Fruit fly (Drosophila melanogaster) whole organism, embryonic: ENCODE data around the gene CG31321.

ENCODE experiments used
- Antp ChIP-seq: fragments of 200-800 bp; sonication (Bioruptor generic); optimal IDR thresholded peaks from 3 replicates; lab custom pipeline; 2016; ENCODE audit warnings: missing biosample characterization, missing genetic modification characterization
- CG1024 ChIP-seq: fragments of 200-800 bp; sonication (Bioruptor generic); IDR thresholded peaks from 2 replicates; pipeline ENCODE4 v1.3.6; 2022; ENCODE audit warnings: missing biosample characterization, missing genetic modification characterization
- CG10267 ChIP-seq: fragments of 200-800 bp; sonication (Bioruptor generic); optimal IDR thresholded peaks from 2 replicates; lab custom pipeline; 2018; ENCODE audit warnings: missing biosample characterization, mild to moderate bottlenecking, missing genetic modification characterization, moderate library complexity
- CG13287 ChIP-seq: fragments of 200-800 bp; sonication (Bioruptor generic); IDR thresholded peaks from 2 replicates; pipeline ENCODE4 v1.3.6; 2022; ENCODE audit warnings: missing biosample characterization, missing genetic modification characterization; ENCODE audit not compliant: partially characterized antibody
- CG14710 ChIP-seq: fragments of 200-800 bp; sonication (Bioruptor generic); optimal IDR thresholded peaks from 3 replicates; lab custom pipeline; 2019; ENCODE audit warnings: missing biosample characterization, mild to moderate bottlenecking, missing genetic modification characterization, moderate library complexity
- CG1529 ChIP-seq: fragments of 200-800 bp; sonication (Bioruptor generic); optimal IDR thresholded peaks from 3 replicates; lab custom pipeline; 2018; ENCODE audit warnings: missing biosample characterization, missing genetic modification characterization
- CG15514 ChIP-seq: fragments of 200-800 bp; sonication (Bioruptor generic); optimal IDR thresholded peaks from 3 replicates; lab custom pipeline; 2017; ENCODE audit warnings: missing biosample characterization, missing genetic modification characterization, mild to moderate bottlenecking, moderate library complexity, missing genetic modification reagents
- CG15696 ChIP-seq: fragments of 200-800 bp; sonication (Bioruptor generic); optimal IDR thresholded peaks from 2 replicates; lab custom pipeline; 2019; ENCODE audit warnings: missing biosample characterization, mild to moderate bottlenecking, missing genetic modification characterization, moderate library complexity
- CG16813 ChIP-seq: fragments of 200-800 bp; sonication (Bioruptor generic); IDR thresholded peaks from 3 replicates; pipeline ENCODE4 v1.3.6; 2022; ENCODE audit warnings: missing biosample characterization, missing genetic modification characterization; ENCODE audit not compliant: partially characterized antibody
- CG17385 ChIP-seq: fragments of 200-800 bp; sonication (Bioruptor generic); optimal IDR thresholded peaks from 3 replicates; lab custom pipeline; 2018; ENCODE audit warnings: missing biosample characterization, mild to moderate bottlenecking, missing genetic modification characterization
- CG17912 ChIP-seq: fragments of 200-800 bp; sonication (Bioruptor generic); optimal IDR thresholded peaks from 2 replicates; lab custom pipeline; 2018; ENCODE audit warnings: missing biosample characterization, mild to moderate bottlenecking, missing genetic modification characterization
- CG2129 ChIP-seq: fragments of 200-800 bp; sonication (Bioruptor generic); IDR thresholded peaks from 2 replicates; pipeline ENCODE4 v1.3.6; 2022; ENCODE audit warnings: missing biosample characterization, missing genetic modification characterization; ENCODE audit not compliant: partially characterized antibody
- CG2678 ChIP-seq: fragments of 200-800 bp; sonication (Bioruptor generic); optimal IDR thresholded peaks from 3 replicates; lab custom pipeline; 2019; ENCODE audit warnings: missing biosample characterization, mild to moderate bottlenecking, missing genetic modification characterization, moderate library complexity
- CG31441 ChIP-seq: fragments of 200-800 bp; sonication (Bioruptor generic); IDR thresholded peaks from 2 replicates; pipeline ENCODE4 v1.3.6; 2022; ENCODE audit warnings: missing biosample characterization, missing genetic modification characterization
- CG4617 ChIP-seq: fragments of 200-800 bp; sonication (Bioruptor generic); optimal IDR thresholded peaks from 3 replicates; lab custom pipeline; 2016; ENCODE audit warnings: missing biosample characterization, missing genetic modification characterization, borderline replicate concordance
- CG6689 ChIP-seq: fragments of 200-800 bp; sonication (Bioruptor generic); IDR thresholded peaks from 2 replicates; pipeline ENCODE4 v1.3.6; 2022; ENCODE audit warnings: missing biosample characterization, missing genetic modification characterization
- CG6791 ChIP-seq: fragments of 200-800 bp; sonication (Bioruptor generic); IDR thresholded peaks from 3 replicates; pipeline ENCODE4 v1.3.6; 2022; ENCODE audit warnings: missing biosample characterization, missing genetic modification characterization; ENCODE audit not compliant: partially characterized antibody
- CG8290 ChIP-seq, 3 experiments: fragments of 200-800 bp; sonication (Bioruptor generic); optimal IDR thresholded peaks; 2 replicates each; lab custom pipeline; 2016 to 2019; ENCODE audit warnings: missing biosample characterization in 3 of 3, missing genetic modification characterization in 3 of 3, mild to moderate bottlenecking in 2 of 3, moderate library complexity in 1 of 3
- CG8924 ChIP-seq: fragments of 200-800 bp; optimal IDR thresholded peaks from 3 replicates; lab custom pipeline; 2019; ENCODE audit warnings: missing biosample characterization, mild to moderate bottlenecking, missing genetic modification characterization, moderate library complexity
- CoRest ChIP-seq: fragments of 200-800 bp; sonication (Bioruptor generic); optimal IDR thresholded peaks from 3 replicates; lab custom pipeline; 2018; ENCODE audit warnings: missing biosample characterization, mild to moderate bottlenecking, missing genetic modification characterization, moderate library complexity
- D19B ChIP-seq: fragments of 200-800 bp; sonication (Bioruptor generic); optimal IDR thresholded peaks from 2 replicates; lab custom pipeline; 2017; ENCODE audit warnings: missing biosample characterization, mild to moderate bottlenecking, missing genetic modification characterization
- Dbx ChIP-seq: fragments of 200-800 bp; sonication (Bioruptor generic); IDR thresholded peaks from 3 replicates; pipeline ENCODE4 v1.3.6; 2022; ENCODE audit warnings: missing biosample characterization, missing genetic modification characterization
- Dip2 ChIP-seq: fragments of 200-800 bp; sonication (Bioruptor generic); IDR thresholded peaks from 2 replicates; pipeline ENCODE4 v1.3.6; 2022; ENCODE audit warnings: missing biosample characterization, missing genetic modification characterization
- HmgD ChIP-seq: fragments of 200-800 bp; sonication (Bioruptor generic); optimal IDR thresholded peaks from 3 replicates; lab custom pipeline; 2016; ENCODE audit warnings: missing biosample characterization, missing genetic modification characterization
- Mrtf ChIP-seq: fragments of 200-800 bp; sonication (Bioruptor generic); IDR thresholded peaks from 3 replicates; pipeline ENCODE4 v1.3.6; 2022; ENCODE audit warnings: missing biosample characterization, missing genetic modification characterization
- Poxn ChIP-seq: fragments of 200-800 bp; sonication (Bioruptor generic); IDR thresholded peaks from 2 replicates; pipeline ENCODE4 v1.3.6; 2022; ENCODE audit warnings: missing biosample characterization, missing genetic modification characterization
- Side ChIP-seq: fragments of 200-800 bp; sonication (Bioruptor generic); optimal IDR thresholded peaks from 2 replicates; lab custom pipeline; 2016; ENCODE audit warnings: missing biosample characterization, missing genetic modification characterization
- Spps ChIP-seq: fragments of 200-800 bp; sonication (Bioruptor generic); optimal IDR thresholded peaks from 2 replicates; lab custom pipeline; 2018; ENCODE audit warnings: missing biosample characterization, mild to moderate bottlenecking, missing genetic modification characterization
- YL-1 ChIP-seq: fragments of 200-800 bp; sonication (Bioruptor generic); optimal IDR thresholded peaks from 3 replicates; lab custom pipeline; 2017; ENCODE audit warnings: missing biosample characterization, mild to moderate bottlenecking, missing genetic modification characterization
- chm ChIP-seq: fragments of 200-800 bp; sonication (Bioruptor generic); IDR thresholded peaks from 2 replicates; pipeline ENCODE4 v1.3.6; 2022; ENCODE audit warnings: missing biosample characterization, missing genetic modification characterization
- ci ChIP-seq: fragments of 200-800 bp; sonication (Bioruptor generic); IDR thresholded peaks from 3 replicates; pipeline ENCODE4 v1.3.6; 2022; ENCODE audit warnings: missing biosample characterization, missing genetic modification characterization
- crol ChIP-seq: fragments of 200-800 bp; sonication (Bioruptor generic); IDR thresholded peaks from 2 replicates; pipeline ENCODE4 v1.3.6; 2022; ENCODE audit warnings: missing biosample characterization, missing genetic modification characterization
- gfzf ChIP-seq: fragments of 200-800 bp; sonication (Bioruptor generic); optimal IDR thresholded peaks from 2 replicates; lab custom pipeline; 2016; ENCODE audit warnings: missing biosample characterization, mild to moderate bottlenecking, missing genetic modification characterization, moderate library complexity
- grn ChIP-seq: fragments of 200-800 bp; sonication (Bioruptor generic); optimal IDR thresholded peaks from 3 replicates; lab custom pipeline; 2017; ENCODE audit warnings: missing biosample characterization, missing genetic modification characterization
- h ChIP-seq: fragments of >200 bp; optimal IDR thresholded peaks from 2 replicates; lab custom pipeline; 2017
- kni ChIP-seq: fragments of 200-800 bp; sonication (Bioruptor generic); optimal IDR thresholded peaks from 3 replicates; lab custom pipeline; 2017; ENCODE audit warnings: mild to moderate bottlenecking, missing biosample characterization, missing genetic modification reagents, missing genetic modification characterization
- lab ChIP-seq: fragments of 200-800 bp; sonication (Bioruptor generic); optimal IDR thresholded peaks from 3 replicates; lab custom pipeline; 2017; ENCODE audit warnings: missing biosample characterization, missing genetic modification characterization, mild to moderate bottlenecking, moderate library complexity, missing genetic modification reagents
- lov ChIP-seq, 2 experiments: fragments of 200-800 bp in 1 of 2; fragments of >200 bp in 1 of 2; sonication (Bioruptor generic) in 1 of 2; IDR thresholded peaks in 1 of 2; optimal IDR thresholded peaks in 1 of 2; 2 replicates in 1 of 2; 3 replicates in 1 of 2; pipeline versions ENCODE4 v1.3.6 to Lab custom; 2017 to 2022; ENCODE audit warnings: missing biosample characterization in 1 of 2, missing genetic modification characterization in 1 of 2
- nerfin-1 ChIP-seq: fragments of 200-800 bp; sonication (Bioruptor generic); optimal IDR thresholded peaks from 3 replicates; lab custom pipeline; 2019; ENCODE audit warnings: missing biosample characterization, mild to moderate bottlenecking, missing genetic modification characterization, moderate library complexity
- otp ChIP-seq: fragments of 200-800 bp; sonication (Bioruptor generic); IDR thresholded peaks from 3 replicates; pipeline ENCODE4, ENCODE4 v1.3.6; 2022; ENCODE audit warnings: missing biosample characterization, missing genetic modification characterization
- pzg ChIP-seq: fragments of 200-800 bp; sonication (Bioruptor generic); optimal IDR thresholded peaks from 3 replicates; lab custom pipeline; 2018; ENCODE audit warnings: missing biosample characterization, mild to moderate bottlenecking, missing genetic modification characterization, moderate library complexity
- scrt ChIP-seq: fragments of 200-800 bp; sonication (Bioruptor generic); optimal IDR thresholded peaks from 2 replicates; lab custom pipeline; 2018; ENCODE audit warnings: missing biosample characterization, mild to moderate bottlenecking, missing genetic modification characterization, moderate library complexity
- sna ChIP-seq: fragments of 200-800 bp; sonication (Bioruptor generic); IDR thresholded peaks from 2 replicates; pipeline ENCODE4 v1.3.6; 2022; ENCODE audit warnings: missing biosample characterization, missing genetic modification characterization; ENCODE audit not compliant: partially characterized antibody
- so ChIP-seq: fragments of 200-800 bp; sonication (Bioruptor generic); IDR thresholded peaks from 3 replicates; pipeline ENCODE4 v1.3.6; 2022; ENCODE audit warnings: missing biosample characterization, missing genetic modification characterization
- stwl ChIP-seq: fragments of 200-800 bp; sonication (Bioruptor generic); optimal IDR thresholded peaks from 3 replicates; lab custom pipeline; 2018; ENCODE audit warnings: missing biosample characterization, mild to moderate bottlenecking, missing genetic modification characterization, moderate library complexity
- tap ChIP-seq: fragments of 200-800 bp; optimal IDR thresholded peaks from 3 replicates; lab custom pipeline; 2019; ENCODE audit warnings: missing biosample characterization, mild to moderate bottlenecking, missing genetic modification characterization, moderate library complexity

The CG31321 gene

DNA sequence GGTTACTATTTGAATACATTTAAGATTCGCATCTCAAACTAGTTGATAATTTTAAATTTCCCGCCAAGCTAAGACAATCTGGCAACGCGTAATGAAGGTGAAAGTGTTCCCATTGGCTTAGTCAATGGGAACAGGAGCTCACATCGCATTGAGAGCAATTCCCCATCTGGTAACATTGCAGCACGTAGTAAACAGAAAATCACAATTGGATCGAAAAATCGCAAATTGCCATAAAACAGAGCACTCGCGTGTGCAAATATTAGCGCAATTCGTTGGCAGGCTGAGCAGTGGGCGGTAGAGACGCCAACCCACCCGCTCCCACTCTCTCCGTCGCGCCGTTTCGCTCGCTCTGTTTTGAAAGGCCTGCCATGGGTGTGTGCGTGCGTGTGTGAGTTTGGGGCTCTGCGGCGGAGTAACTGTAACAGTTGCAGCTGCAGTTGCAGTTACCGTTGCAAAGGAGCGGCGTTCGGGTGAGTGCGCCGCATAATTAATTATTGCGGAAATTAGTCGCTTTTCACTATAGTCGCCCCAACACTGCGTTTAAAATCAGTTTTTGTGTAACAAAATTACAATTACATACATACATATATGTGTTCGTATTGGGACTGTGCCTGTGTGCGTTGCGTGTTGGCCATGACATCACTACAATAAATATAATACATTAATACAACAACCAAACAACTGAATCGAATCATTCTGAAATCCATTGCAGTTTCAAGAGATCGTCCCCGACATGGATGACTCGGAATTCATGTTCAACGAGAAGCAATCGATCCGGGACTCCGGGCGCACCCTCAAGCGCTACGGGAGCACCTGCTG is 11.9 kb upstream of the CG31321 start (continued):
- TF ChIP-seq lov (optimal IDR thresholded peaks at IDR 0.05; lab: Kevin White, UChicago): no peak
- 0 out of 3 replicates have a peak, but pooled peaks have one; percentile 3 for TF ChIP-seq lov (GFP tag; IDR thresholded peaks at IDR 0.05; lab: Robert Waterston, UW)
- peak; percentile 94 for TF ChIP-seq kni (GFP tag; lab: Kevin White, UChicago)
- peak; percentile 34 for TF ChIP-seq CG15514
- TF ChIP-seq Mrtf (GFP tag; lab: Robert Waterston, UW): no peak
- TF ChIP-seq CG13287: 0 out of 2 replicates have a peak, but pooled peaks have one; percentile 23
- peak; percentile 40 for TF ChIP-seq CG14710 (tag; lab: Kevin White, UChicago)
- no peak for TF ChIP-seq so (GFP tag; lab: Robert Waterston, UW)
- TF ChIP-seq gfzf (GFP tag; lab: Kevin White, UChicago): peak; percentile 56
- TF ChIP-seq pzg: peak; percentile 46
- TF ChIP-seq CG17912 (GFP tag; lab: Kevin White, UChicago): no peak
- peak; percentile 4 for TF ChIP-seq Side (GFP tag; lab: Kevin White, UChicago)
- TF ChIP-seq nerfin-1 (tag; lab: Kevin White, UChicago): peak; percentile 31
- TF ChIP-seq CG16813 (GFP tag; lab: Robert Waterston, UW): 0 out of 3 replicates have a peak, but pooled peaks have one; percentile 10
- TF ChIP-seq Poxn (GFP tag; lab: Robert Waterston, UW): no peak
- TF ChIP-seq YL-1 (GFP tag; lab: Kevin White, UChicago): peak; percentile 41
- TF ChIP-seq chm: peak; percentile 58; the same call in 1 of the 2 replicates
- TF ChIP-seq CG4617 (GFP tag; lab: Kevin White, UChicago): peak; percentile 82
- peak; percentile 18 for TF ChIP-seq stwl (tag; lab: Kevin White, UChicago)
- no peak for TF ChIP-seq CG2678 (tag; lab: Kevin White, UChicago)
- 0 out of 2 replicates have a peak, but pooled peaks have one; percentile 34 for TF ChIP-seq crol

DNA sequence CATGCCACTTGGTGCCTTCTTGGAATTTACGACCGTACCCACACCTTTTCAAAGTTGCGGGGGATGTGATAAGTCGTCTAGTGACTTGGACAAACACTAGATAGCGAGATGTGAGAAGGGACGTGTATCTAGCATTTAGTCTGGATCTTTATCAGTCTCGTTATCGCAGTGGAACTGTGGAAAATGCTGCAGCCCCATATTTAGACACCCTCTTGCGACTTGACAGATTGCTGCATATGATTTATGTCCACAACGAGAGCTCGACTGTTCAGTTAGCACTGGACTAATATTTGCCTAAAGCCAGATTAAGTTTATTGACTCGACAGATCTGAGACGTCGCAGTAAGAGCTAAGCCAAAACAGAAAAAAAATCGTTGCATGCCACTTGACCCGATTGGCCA is 10.3 kb upstream of the CG31321 start:
- TF ChIP-seq Poxn (GFP tag; lab: Robert Waterston, UW) (no peak), scrt (GFP tag; lab: Kevin White, UChicago) (peak; percentile 22), CG14710 (tag; lab: Kevin White, UChicago) (peak; percentile 31), CG17385 (GFP tag; lab: Kevin White, UChicago) (peak; percentile 26), CG8290 (GFP tag; optimal IDR thresholded peaks at IDR 0.05; lab: Kevin White, UChicago) (no peak), CG8290 (tag; optimal IDR thresholded peaks at IDR 0.05; lab: Kevin White, UChicago) (peak in 1 of 2 experiments; percentile 16), CoRest (tag; lab: Kevin White, UChicago) (no peak), Dbx (GFP tag; lab: Robert Waterston, UW) (no peak), CG1024 (GFP tag; lab: Robert Waterston, UW) (0 out of 2 replicates have a peak, but pooled peaks have one; percentile 30), D19B (no peak), grn (GFP tag; lab: Kevin White, UChicago) (peak; percentile 10), sna (GFP tag; lab: Robert Waterston, UW) (no peak), CG1529 (GFP tag; lab: Kevin White, UChicago) (peak; percentile 21), otp (GFP tag; lab: Robert Waterston, UW) (peak; percentile 42; the same call in 1 of the 3 replicates), Antp (GFP tag; lab: Kevin White, UChicago) (no peak), CG10267 (tag; lab: Kevin White, UChicago) (peak; percentile 3), CG15696 (tag; lab: Kevin White, UChicago) (peak; percentile 37), ci (GFP tag; lab: Robert Waterston, UW) (peak; percentile 81; the same call in 2 of the 3 replicates), Spps (tag; lab: Kevin White, UChicago) (peak; percentile 31), CG6791 (no peak), tap (tag; lab: Kevin White, UChicago) (peak; percentile 49), h (lab: Kevin White, UChicago) (no peak), CG6689 (GFP tag; lab: Robert Waterston, UW) (no peak), lab (GFP tag; lab: Kevin White, UChicago) (peak; percentile 67), CG8924 (tag; lab: Kevin White, UChicago) (peak; percentile 9), CG31441 (GFP tag; lab: Robert Waterston, UW) (0 out of 2 replicates have a peak, but pooled peaks have one; percentile 26), CG2129 (GFP tag; lab: Robert Waterston, UW) (no peak), Dip2 (GFP tag; lab: Robert Waterston, UW) (no peak), HmgD (no peak)
